Fruit fly (Drosophila melanogaster) whole organism, embryonic: ENCODE results near the gene grnd.

ENCODE experiments used
- B-H1 ChIP-seq: fragments of 200-800 bp; sonication (Bioruptor generic); IDR thresholded peaks from 3 replicates; pipeline ENCODE4 v1.3.6; 2022; ENCODE audit warnings: missing biosample characterization, missing genetic modification characterization
- B-H2 ChIP-seq: fragments of 200-800 bp; sonication (Bioruptor generic); optimal IDR thresholded peaks from 2 replicates; lab custom pipeline; 2018; ENCODE audit warnings: missing biosample characterization, mild to moderate bottlenecking, missing genetic modification characterization
- CG10267 ChIP-seq: fragments of 200-800 bp; sonication (Bioruptor generic); optimal IDR thresholded peaks from 2 replicates; lab custom pipeline; 2018; ENCODE audit warnings: missing biosample characterization, mild to moderate bottlenecking, missing genetic modification characterization, moderate library complexity
- CG10543 ChIP-seq: fragments of 200-800 bp; sonication (Bioruptor generic); optimal IDR thresholded peaks from 3 replicates; lab custom pipeline; 2017; ENCODE audit warnings: missing biosample characterization, mild to moderate bottlenecking, missing genetic modification characterization, moderate library complexity
- CG11085 ChIP-seq: fragments of 200-800 bp; sonication (Bioruptor generic); IDR thresholded peaks from 2 replicates; pipeline ENCODE4 v1.3.6; 2022; ENCODE audit warnings: missing biosample characterization, missing genetic modification characterization
- CG13123 ChIP-seq: fragments of 200-800 bp; sonication (Bioruptor generic); optimal IDR thresholded peaks from 2 replicates; lab custom pipeline; 2016; ENCODE audit warnings: missing biosample characterization, missing genetic modification characterization
- CG13296 ChIP-seq: fragments of 200-800 bp; sonication (Bioruptor generic); optimal IDR thresholded peaks from 3 replicates; lab custom pipeline; 2018; ENCODE audit warnings: missing biosample characterization, mild to moderate bottlenecking, missing genetic modification characterization
- CG17328 ChIP-seq: fragments of 200-800 bp; sonication (Bioruptor generic); IDR thresholded peaks from 2 replicates; pipeline ENCODE4 v1.3.6; 2022; ENCODE audit warnings: missing biosample characterization, missing genetic modification characterization
- CG17361 ChIP-seq: fragments of 200-800 bp; sonication (Bioruptor generic); IDR thresholded peaks from 3 replicates; pipeline ENCODE4 v1.3.6; 2022; ENCODE audit warnings: missing biosample characterization, missing genetic modification characterization
- CG2889 ChIP-seq: fragments of 200-800 bp; sonication (Bioruptor generic); IDR thresholded peaks from 3 replicates; pipeline ENCODE4 v1.3.6; 2022; ENCODE audit warnings: missing biosample characterization, missing genetic modification characterization
- CG31224 ChIP-seq: fragments of 200-800 bp; sonication (Bioruptor generic); IDR thresholded peaks from 2 replicates; pipeline ENCODE4 v1.3.6; 2022; ENCODE audit warnings: missing biosample characterization, missing genetic modification characterization
- CG3163 ChIP-seq: fragments of 200-800 bp; sonication (Bioruptor generic); optimal IDR thresholded peaks from 3 replicates; lab custom pipeline; 2016; ENCODE audit warnings: missing biosample characterization, missing genetic modification characterization
- CG34376 ChIP-seq: fragments of 200-800 bp; sonication (Bioruptor generic); optimal IDR thresholded peaks from 2 replicates; lab custom pipeline; 2018; ENCODE audit warnings: missing biosample characterization, mild to moderate bottlenecking, missing genetic modification characterization
- CG34422 ChIP-seq: fragments of 200-800 bp; sonication (Bioruptor generic); IDR thresholded peaks from 3 replicates; pipeline ENCODE4 v1.3.6; 2022; ENCODE audit warnings: missing biosample characterization, missing genetic modification characterization
- CG6175 ChIP-seq: fragments of 200-800 bp; sonication (Bioruptor generic); IDR thresholded peaks from 3 replicates; pipeline ENCODE4 v1.3.6; 2022; ENCODE audit warnings: missing biosample characterization, missing genetic modification characterization
- CG7786 ChIP-seq: fragments of 200-800 bp; sonication (Bioruptor generic); optimal IDR thresholded peaks from 2 replicates; lab custom pipeline; 2016; ENCODE audit warnings: missing biosample characterization, missing genetic modification characterization
- Dbx ChIP-seq: fragments of 200-800 bp; sonication (Bioruptor generic); IDR thresholded peaks from 3 replicates; pipeline ENCODE4 v1.3.6; 2022; ENCODE audit warnings: missing biosample characterization, missing genetic modification characterization
- Drgx ChIP-seq: fragments of 200-800 bp; sonication (Bioruptor generic); IDR thresholded peaks from 2 replicates; pipeline ENCODE4 v1.3.6; 2022; ENCODE audit warnings: missing biosample characterization, missing genetic modification characterization
- E2f1 ChIP-seq: fragments of 200-800 bp; sonication (Bioruptor generic); IDR thresholded peaks from 2 replicates; pipeline ENCODE4 v1.3.6; 2022; ENCODE audit warnings: missing biosample characterization, missing genetic modification characterization
- Fer3 ChIP-seq: fragments of 200-800 bp; sonication (Bioruptor generic); optimal IDR thresholded peaks from 2 replicates; lab custom pipeline; 2018; ENCODE audit warnings: missing biosample characterization, mild to moderate bottlenecking, missing genetic modification characterization, moderate library complexity
- HmgD ChIP-seq: fragments of 200-800 bp; sonication (Bioruptor generic); optimal IDR thresholded peaks from 3 replicates; lab custom pipeline; 2016; ENCODE audit warnings: missing biosample characterization, missing genetic modification characterization
- Hr78 ChIP-seq, 2 experiments: fragments of 200-800 bp in 1 of 2; fragments of >200 bp in 1 of 2; sonication (Bioruptor generic) in 1 of 2; optimal IDR thresholded peaks; 2 replicates each; lab custom pipeline; 2017 to 2019; ENCODE audit warnings: missing biosample characterization in 2 of 2, missing genetic modification characterization in 2 of 2, mild to moderate bottlenecking in 1 of 2, moderate library complexity in 1 of 2
- Mad ChIP-seq: fragments of 200-800 bp; sonication (Bioruptor generic); optimal IDR thresholded peaks from 2 replicates; lab custom pipeline; 2016; ENCODE audit warnings: missing biosample characterization, missing genetic modification characterization
- Med ChIP-seq: fragments of 200-800 bp; sonication (Bioruptor generic); peaks from one replicate; lab custom pipeline; 2016; ENCODE audit warnings: missing biosample characterization, missing genetic modification characterization, mild to moderate bottlenecking, inconsistent platforms, moderate library complexity
- Mrtf ChIP-seq: fragments of 200-800 bp; sonication (Bioruptor generic); IDR thresholded peaks from 3 replicates; pipeline ENCODE4 v1.3.6; 2022; ENCODE audit warnings: missing biosample characterization, missing genetic modification characterization
- Nf-YB ChIP-seq: fragments of 200-800 bp; sonication (Bioruptor generic); optimal IDR thresholded peaks from 3 replicates; lab custom pipeline; 2019; ENCODE audit warnings: missing biosample characterization, mild to moderate bottlenecking, missing genetic modification characterization, moderate library complexity
- Rx ChIP-seq: fragments of 200-800 bp; sonication (Bioruptor generic); IDR thresholded peaks from 2 replicates; pipeline ENCODE4 v1.3.6; 2022; ENCODE audit warnings: missing biosample characterization, missing genetic modification characterization
- Scr ChIP-seq: fragments of 200-800 bp; sonication (Bioruptor generic); IDR thresholded peaks from 2 replicates; pipeline ENCODE4 v1.3.6; 2022; ENCODE audit warnings: missing biosample characterization, missing genetic modification characterization; ENCODE audit not compliant: partially characterized antibody
- Sry-β ChIP-seq: fragments of 200-800 bp; sonication (Bioruptor generic); optimal IDR thresholded peaks from 2 replicates; lab custom pipeline; 2018; ENCODE audit warnings: missing biosample characterization, mild to moderate bottlenecking, missing genetic modification characterization, moderate library complexity
- Usf ChIP-seq: fragments of 200-800 bp; sonication (Bioruptor generic); optimal IDR thresholded peaks from 2 replicates; lab custom pipeline; 2017; ENCODE audit warnings: missing genotype, missing biosample characterization, missing genetic modification characterization
- al ChIP-seq: fragments of 200-800 bp; sonication (Bioruptor generic); IDR thresholded peaks from 2 replicates; pipeline ENCODE4 v1.3.6; 2022; ENCODE audit warnings: missing biosample characterization, missing genetic modification characterization
- cas ChIP-seq: fragments of 200-800 bp; sonication (Bioruptor generic); IDR thresholded peaks from 2 replicates; pipeline ENCODE4 v1.3.6; 2022; ENCODE audit warnings: missing biosample characterization, missing genetic modification characterization
- dmrt99B ChIP-seq: fragments of 200-800 bp; sonication (Bioruptor generic); optimal IDR thresholded peaks from 2 replicates; lab custom pipeline; 2018; ENCODE audit warnings: missing biosample characterization, mild to moderate bottlenecking, missing genetic modification characterization, moderate library complexity
- dysf ChIP-seq: fragments of 200-800 bp; sonication (Bioruptor generic); IDR thresholded peaks from 3 replicates; pipeline ENCODE4 v1.3.6; 2022; ENCODE audit warnings: missing biosample characterization, missing genetic modification characterization
- eve ChIP-seq, 2 experiments: fragments of >200 bp; optimal IDR thresholded peaks; 2 replicates each; lab custom pipeline; 2017; ENCODE audit warnings: missing biosample characterization in 2 of 2, missing genetic modification characterization in 2 of 2
- ewg ChIP-seq: fragments of 200-800 bp; sonication (Bioruptor generic); optimal IDR thresholded peaks from 3 replicates; lab custom pipeline; 2017; ENCODE audit warnings: mild to moderate bottlenecking, missing biosample characterization, missing genetic modification reagents, missing genetic modification characterization
- fd64A ChIP-seq: fragments of 200-800 bp; sonication (Bioruptor generic); optimal IDR thresholded peaks from 3 replicates; lab custom pipeline; 2018; ENCODE audit warnings: missing biosample characterization, mild to moderate bottlenecking, missing genetic modification characterization
- gce ChIP-seq: fragments of 200-800 bp; sonication (Bioruptor generic); IDR thresholded peaks from 3 replicates; pipeline ENCODE4 v1.3.6; 2022; ENCODE audit warnings: missing biosample characterization, missing genetic modification characterization
- gem ChIP-seq: fragments of 200-800 bp; sonication (Bioruptor generic); optimal IDR thresholded peaks from 2 replicates; lab custom pipeline; 2019; ENCODE audit warnings: missing biosample characterization, mild to moderate bottlenecking, missing genetic modification characterization, moderate library complexity
- hbn ChIP-seq: fragments of 200-800 bp; sonication (Bioruptor generic); IDR thresholded peaks from 2 replicates; pipeline ENCODE4 v1.3.6; 2022; ENCODE audit warnings: missing biosample characterization, missing genetic modification characterization; ENCODE audit not compliant: partially characterized antibody
- knrl ChIP-seq: fragments of 200-800 bp; sonication (Bioruptor generic); IDR thresholded peaks from 3 replicates; pipeline ENCODE4 v1.3.6; 2022; ENCODE audit warnings: missing biosample characterization, missing genetic modification characterization; ENCODE audit not compliant: partially characterized antibody
- lilli ChIP-seq: fragments of 200-800 bp; sonication (Bioruptor generic); optimal IDR thresholded peaks from 3 replicates; lab custom pipeline; 2016; ENCODE audit warnings: missing biosample characterization, missing genetic modification characterization
- otp ChIP-seq: fragments of 200-800 bp; sonication (Bioruptor generic); IDR thresholded peaks from 3 replicates; pipeline ENCODE4, ENCODE4 v1.3.6; 2022; ENCODE audit warnings: missing biosample characterization, missing genetic modification characterization
- phol ChIP-seq: fragments of 200-800 bp; sonication (Bioruptor generic); optimal IDR thresholded peaks from 3 replicates; lab custom pipeline; 2018; ENCODE audit warnings: missing biosample characterization, mild to moderate bottlenecking, missing genetic modification characterization, moderate library complexity
- prd ChIP-seq, 3 experiments: fragments of >200 bp in 2 of 3; fragments of 200-800 bp in 1 of 3; sonication (Bioruptor generic) in 1 of 3; optimal IDR thresholded peaks in 2 of 3; IDR thresholded peaks in 1 of 3; 2 replicates in 2 of 3; 3 replicates in 1 of 3; pipeline versions ENCODE4 v1.3.6 to Lab custom; 2017 to 2022; ENCODE audit warnings: missing biosample characterization in 1 of 3, missing genetic modification characterization in 1 of 3
- row ChIP-seq: fragments of 200-800 bp; sonication (Bioruptor generic); IDR thresholded peaks from 3 replicates; pipeline ENCODE4 v1.3.6; 2022; ENCODE audit warnings: missing biosample characterization, missing genetic modification characterization
- sc ChIP-seq, 3 experiments: fragments of >200 bp in 2 of 3; fragments of 200-800 bp in 1 of 3; sonication (Bioruptor generic) in 1 of 3; optimal IDR thresholded peaks; 2 replicates in 2 of 3; 3 replicates in 1 of 3; lab custom pipeline; 2017; ENCODE audit warnings: mild to moderate bottlenecking in 1 of 3, missing biosample characterization in 1 of 3, missing genetic modification characterization in 1 of 3, missing genetic modification reagents in 1 of 3
- slp2 ChIP-seq: fragments of 200-800 bp; sonication (Bioruptor generic); optimal IDR thresholded peaks from 2 replicates; lab custom pipeline; 2016; ENCODE audit warnings: missing biosample characterization, missing genetic modification characterization
- twi ChIP-seq: fragments of 200-800 bp; optimal IDR thresholded peaks from 2 replicates; lab custom pipeline; 2019; ENCODE audit warnings: missing biosample characterization, mild to moderate bottlenecking, missing genetic modification characterization, moderate library complexity
- zfh2 ChIP-seq: fragments of 200-800 bp; sonication (Bioruptor generic); optimal IDR thresholded peaks from 2 replicates; lab custom pipeline; 2016; ENCODE audit warnings: missing biosample characterization, missing genetic modification characterization

The grnd gene

dm6 chr2L:18499900-18500299 lies 14.7 kb downstream of the grnd start:
- TF ChIP-seq Med (GFP tag; lab: Kevin White, UChicago) (no peak), Hr78 (GFP tag; optimal IDR thresholded peaks at IDR 0.05; lab: Kevin White, UChicago) (peak in 1 of 2 experiments; percentile 75), CG7786 (GFP tag; lab: Kevin White, UChicago) (no peak), Fer3 (tag; lab: Kevin White, UChicago) (no peak), CG2889 (GFP tag; lab: Robert Waterston, UW) (no peak), zfh2 (no peak), CG13123 (GFP tag; lab: Kevin White, UChicago) (no peak), eve (GFP tag; optimal IDR thresholded peaks at IDR 0.05; lab: Kevin White, UChicago) (peak in 1 of 2 experiments; percentile 41), phol (tag; lab: Kevin White, UChicago) (peak; percentile 13), lilli (GFP tag; lab: Kevin White, UChicago) (no peak), B-H2 (no peak), CG17361 (GFP tag; lab: Robert Waterston, UW) (no peak), dysf (no peak), hbn (no peak), fd64A (GFP tag; lab: Kevin White, UChicago) (no peak), gem (tag; lab: Kevin White, UChicago) (peak; percentile 12), E2f1 (GFP tag; lab: Robert Waterston, UW) (no peak), CG13296 (GFP tag; lab: Kevin White, UChicago) (no peak), gce (GFP tag; lab: Robert Waterston, UW) (no peak), Sry-β (no peak), Dbx (no peak), Scr (GFP tag; lab: Robert Waterston, UW) (no peak), dmrt99B (no peak), sc (optimal IDR thresholded peaks at IDR 0.05; lab: Kevin White, UChicago) (no peak), sc (GFP tag; optimal IDR thresholded peaks at IDR 0.05; lab: Kevin White, UChicago) (no peak), CG3163 (GFP tag; lab: Kevin White, UChicago) (no peak)

- TF ChIP-seq CG10543 (GFP tag; lab: Kevin White, UChicago) (peak; percentile 80), al (GFP tag; lab: Robert Waterston, UW) (no peak), Mrtf (no peak), row (GFP tag; lab: Robert Waterston, UW) (0 out of 3 replicates have a peak, but pooled peaks have one; percentile 12), CG17328 (GFP tag; lab: Robert Waterston, UW) (0 out of 2 replicates have a peak, but pooled peaks have one; percentile 11), CG31224 (GFP tag; lab: Robert Waterston, UW) (0 out of 2 replicates have a peak, but pooled peaks have one; percentile 12), ewg (GFP tag; lab: Kevin White, UChicago) (peak; percentile 11), otp (GFP tag; lab: Robert Waterston, UW) (peak; percentile 39; the same call in 1 of the 3 replicates), CG6175 (GFP tag; lab: Robert Waterston, UW) (0 out of 3 replicates have a peak, but pooled peaks have one; percentile 37), prd (optimal IDR thresholded peaks at IDR 0.05; lab: Kevin White, UChicago) (no peak), prd (GFP tag; IDR thresholded peaks at IDR 0.05; lab: Robert Waterston, UW) (peak; percentile 25; the same call in 1 of the 3 replicates), cas (no peak), Usf (no peak), CG34422 (GFP tag; lab: Robert Waterston, UW) (peak; percentile 45; the same call in 1 of the 3 replicates), CG34376 (GFP tag; lab: Kevin White, UChicago) (no peak), CG17361 (GFP tag; lab: Robert Waterston, UW) (no peak), Rx (0 out of 2 replicates have a peak, but pooled peaks have one; percentile 11), Drgx (GFP tag; lab: Robert Waterston, UW) (peak; percentile 35; the same call in 1 of the 2 replicates), gce (GFP tag; lab: Robert Waterston, UW) (0 out of 3 replicates have a peak, but pooled peaks have one; percentile 22), Nf-YB (peak; percentile 20), knrl (GFP tag; lab: Robert Waterston, UW) (peak; percentile 26; the same call in 1 of the 3 replicates), HmgD (no peak), twi (tag; lab: Kevin White, UChicago) (peak; percentile 1), B-H1 (GFP tag; lab: Robert Waterston, UW) (no peak), CG10267 (tag; lab: Kevin White, UChicago) (no peak), slp2 (GFP tag; lab: Kevin White, UChicago) (no peak), CG11085 (no peak), Mad (GFP tag; lab: Kevin White, UChicago) (no peak)
These were observed 18.5 kb downstream of the grnd start, which contains the start of gene kon for dm6 chr2L:18503760-18504159. Gene kon (minus strand): TSS chr2L:18503978.
